ENCODE assay signal across 4 worm cellular contexts in the genomic region with DNA sequence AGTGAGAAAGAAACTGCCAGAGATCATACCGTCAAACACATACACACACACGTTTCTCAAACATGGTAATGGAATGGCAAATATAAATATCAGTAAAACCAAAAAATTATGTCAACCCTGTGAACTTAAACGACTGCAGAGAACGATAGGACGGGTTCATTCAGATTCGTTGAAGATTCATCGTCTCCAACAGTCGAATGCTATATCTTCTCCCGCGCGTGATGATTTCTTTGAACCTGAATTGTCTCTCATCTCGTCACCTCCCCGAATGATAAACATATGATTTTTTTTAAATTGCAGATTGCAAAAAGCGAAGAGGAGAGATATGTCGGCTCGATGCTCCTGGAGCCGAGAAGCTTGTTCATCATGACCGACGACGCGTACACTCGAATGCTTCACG.
A peak's percentile ranks its signal among the peaks of the same experiment; 100 is the strongest.
TF ChIP-seq lines count a peak whose summit lies in the region.

No protein-coding gene starts in this region.

TF ChIP-seq in whole organism, L1 larva, 84 proteins besides CTCF, POLR2A, EP300 and RAD21:
- TF ChIP-seq blmp-1 (tag; optimal IDR thresholded peaks at IDR 0.05; lab: Kevin White, UChicago): peak; percentile 74
- no peak for TF ChIP-seq unc-86 (tag; optimal IDR thresholded peaks at IDR 0.05; lab: Kevin White, UChicago)
- peak; percentile 11 for TF ChIP-seq lin-14 (GFP tag; optimal IDR thresholded peaks at IDR 0.05; lab: Kevin White, UChicago)
- peak; percentile 19 for TF ChIP-seq nhr-20 (tag; optimal IDR thresholded peaks at IDR 0.05; lab: Kevin White, UChicago)
- peak; percentile 27; the same call in 1 of the 2 replicates for TF ChIP-seq nhr-19 (GFP tag; conservative IDR thresholded peaks at IDR 0.05; lab: Robert Waterston, UW)
- peak; percentile 15 for TF ChIP-seq snu-23 (GFP tag; optimal IDR thresholded peaks at IDR 0.05; lab: Kevin White, UChicago)
- TF ChIP-seq nhr-77 (tag; optimal IDR thresholded peaks at IDR 0.05; lab: Kevin White, UChicago): no peak
- no peak for TF ChIP-seq lin-13 (GFP tag; optimal IDR thresholded peaks at IDR 0.05; lab: Kevin White, UChicago)
- TF ChIP-seq ztf-11 (tag; optimal IDR thresholded peaks at IDR 0.05; lab: Kevin White, UChicago): no peak
- peak in 1 of 2 experiments; percentile 19 for TF ChIP-seq lsy-2 (tag; optimal IDR thresholded peaks at IDR 0.05; lab: Kevin White, UChicago)
- TF ChIP-seq jun-1 (tag; optimal IDR thresholded peaks at IDR 0.05; lab: Kevin White, UChicago): no peak
- TF ChIP-seq elt-3 (tag; optimal IDR thresholded peaks at IDR 0.05; lab: Kevin White, UChicago): peak in 3 of 6 experiments; percentile 66 to 82 (median 66)
- peak; percentile 1 for TF ChIP-seq unc-130 (tag; optimal IDR thresholded peaks at IDR 0.05; lab: Kevin White, UChicago)

TF ChIP-seq in whole organism, L2 larva, 48 proteins besides CTCF, POLR2A, EP300 and RAD21:
- peak; percentile 57 for TF ChIP-seq nhr-21 (tag; optimal IDR thresholded peaks at IDR 0.05; lab: Kevin White, UChicago)
- TF ChIP-seq nhr-25 (tag; optimal IDR thresholded peaks at IDR 0.05; lab: Kevin White, UChicago): peak; percentile 11
- TF ChIP-seq nhr-129 (tag; optimal IDR thresholded peaks at IDR 0.05; lab: Kevin White, UChicago): peak; percentile 55
- TF ChIP-seq ztf-4 (tag; optimal IDR thresholded peaks at IDR 0.05; lab: Kevin White, UChicago): no peak
- no peak for TF ChIP-seq ZK546.5 (tag; optimal IDR thresholded peaks at IDR 0.05; lab: Kevin White, UChicago)
- TF ChIP-seq nhr-237 (tag; optimal IDR thresholded peaks at IDR 0.05; lab: Kevin White, UChicago): no peak
- TF ChIP-seq fos-1 (tag; optimal IDR thresholded peaks at IDR 0.05; lab: Kevin White, UChicago): peak; percentile 11
TF ChIP-seq in whole organism, L2 larva: peak in this region for 4.

TF ChIP-seq in whole organism, L3 larva, 47 proteins besides CTCF, POLR2A, EP300 and RAD21:
- no peak for TF ChIP-seq unc-62 (GFP tag; optimal IDR thresholded peaks at IDR 0.05; lab: Kevin White, UChicago)
- peak; percentile 6 for TF ChIP-seq nhr-25 (tag; optimal IDR thresholded peaks at IDR 0.05; lab: Kevin White, UChicago)
- TF ChIP-seq sea-2 (GFP tag; optimal IDR thresholded peaks at IDR 0.05; lab: Kevin White, UChicago): no peak
- TF ChIP-seq jun-1 (tag; optimal IDR thresholded peaks at IDR 0.05; lab: Kevin White, UChicago): no peak

TF ChIP-seq in whole organism, L4 larva, 104 proteins besides CTCF, POLR2A, EP300 and RAD21:
- TF ChIP-seq set-16 (GFP tag; IDR thresholded peaks at IDR 0.05; lab: Robert Waterston, UW) (no peak), zip-2 (tag; optimal IDR thresholded peaks at IDR 0.05; lab: Kevin White, UChicago) (no peak), pha-4 (GFP tag; IDR thresholded peaks at IDR 0.05; lab: Robert Waterston, UW) (no peak), pha-4 (tag; optimal IDR thresholded peaks at IDR 0.05; lab: Kevin White, UChicago) (no peak), F10B5.3 (tag; optimal IDR thresholded peaks at IDR 0.05; lab: Kevin White, UChicago) (no peak), dmd-6 (GFP tag; IDR thresholded peaks at IDR 0.05; lab: Robert Waterston, UW) (no peak), ceh-32 (tag; optimal IDR thresholded peaks at IDR 0.05; lab: Kevin White, UChicago; ENCODE audit: poor library complexity) (no peak), mdl-1 (tag; optimal IDR thresholded peaks at IDR 0.05; lab: Kevin White, UChicago) (peak in 1 of 2 experiments; percentile 30), hif-1 (tag; optimal IDR thresholded peaks at IDR 0.05; lab: Kevin White, UChicago) (no peak), Y75B8A.6 (GFP tag; IDR thresholded peaks at IDR 0.05; lab: Robert Waterston, UW) (no peak), hlh-30 (tag; optimal IDR thresholded peaks at IDR 0.05; lab: Kevin White, UChicago; ENCODE audit: insufficient read depth) (peak; percentile 9), hlh-11 (tag; optimal IDR thresholded peaks at IDR 0.05; lab: Kevin White, UChicago) (peak; percentile 9), daf-19 (GFP tag; conservative IDR thresholded peaks at IDR 0.05; lab: Robert Waterston, UW) (no peak), tra-1 (GFP tag; IDR thresholded peaks at IDR 0.05; lab: Robert Waterston, UW) (no peak), mxl-3 (GFP tag; optimal IDR thresholded peaks at IDR 0.05; lab: Kevin White, UChicago) (no peak), pqm-1 (tag; optimal IDR thresholded peaks at IDR 0.05; lab: Kevin White, UChicago) (no peak), nhr-41 (GFP tag; IDR thresholded peaks at IDR 0.05; lab: Robert Waterston, UW) (no peak), nhr-28 (tag; optimal IDR thresholded peaks at IDR 0.05; lab: Kevin White, UChicago) (peak; percentile 56), lir-3 (tag; optimal IDR thresholded peaks at IDR 0.05; lab: Kevin White, UChicago) (no peak), F37D6.2 (tag; optimal IDR thresholded peaks at IDR 0.05; lab: Kevin White, UChicago) (no peak)
